Worm (Caenorhabditis elegans): ENCODE results near the gene C08F8.15.
"Not testable (repeated sequence)": the region's sequence is repeated elsewhere in the genome, so short reads cannot be mapped to it uniquely, and the experiment has no call there.

ce11 chrIV:11202389-11202788 lies 41.8 kb upstream of the C08F8.15 start, which contains the start of gene R07H5.11:
- TF ChIP-seq pha-4, chd-7 (tag; optimal IDR thresholded peaks at IDR 0.05): not testable (repeated sequence)

All from whole organism, young adult.